Worm (Caenorhabditis elegans): Measurements from ENCODE around the gene pitr-2.

Gene pitr-2

DNA sequence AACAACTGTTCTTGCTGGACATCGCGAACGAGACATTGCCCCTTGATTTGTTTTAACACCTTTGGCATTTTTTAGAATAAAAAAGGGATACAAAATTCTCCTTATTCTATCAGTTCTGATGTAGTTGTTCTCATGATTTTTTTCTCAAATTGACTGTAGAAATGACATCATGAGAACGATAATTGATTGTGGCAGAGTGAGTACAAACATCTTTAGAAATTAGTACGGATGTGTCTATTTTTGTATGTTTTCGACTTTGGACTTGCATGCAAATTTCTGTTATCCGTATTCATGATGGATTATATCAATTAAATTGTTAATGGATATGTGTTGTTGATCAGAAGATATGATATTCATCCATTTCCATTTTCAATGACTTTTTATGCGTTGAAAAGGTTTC lies 10.6 kb upstream of the pitr-2 start:
- TF ChIP-seq nhr-48 (tag; optimal IDR thresholded peaks at IDR 0.05) (no peak), F44E2.7 (GFP tag; IDR thresholded peaks at IDR 0.05) (no peak), hif-1 (tag; optimal IDR thresholded peaks at IDR 0.05) (no peak), lin-39 (tag; optimal IDR thresholded peaks at IDR 0.05) (no peak), lim-7 (GFP tag; IDR thresholded peaks at IDR 0.05) (no peak), Y48G9A.11 (GFP tag; IDR thresholded peaks at IDR 0.05) (no peak), Y75B8A.6 (GFP tag; IDR thresholded peaks at IDR 0.05) (no peak), snpc-1.2 (GFP tag; IDR thresholded peaks at IDR 0.05) (no peak), F37D6.2 (tag; optimal IDR thresholded peaks at IDR 0.05) (no peak)

DNA sequence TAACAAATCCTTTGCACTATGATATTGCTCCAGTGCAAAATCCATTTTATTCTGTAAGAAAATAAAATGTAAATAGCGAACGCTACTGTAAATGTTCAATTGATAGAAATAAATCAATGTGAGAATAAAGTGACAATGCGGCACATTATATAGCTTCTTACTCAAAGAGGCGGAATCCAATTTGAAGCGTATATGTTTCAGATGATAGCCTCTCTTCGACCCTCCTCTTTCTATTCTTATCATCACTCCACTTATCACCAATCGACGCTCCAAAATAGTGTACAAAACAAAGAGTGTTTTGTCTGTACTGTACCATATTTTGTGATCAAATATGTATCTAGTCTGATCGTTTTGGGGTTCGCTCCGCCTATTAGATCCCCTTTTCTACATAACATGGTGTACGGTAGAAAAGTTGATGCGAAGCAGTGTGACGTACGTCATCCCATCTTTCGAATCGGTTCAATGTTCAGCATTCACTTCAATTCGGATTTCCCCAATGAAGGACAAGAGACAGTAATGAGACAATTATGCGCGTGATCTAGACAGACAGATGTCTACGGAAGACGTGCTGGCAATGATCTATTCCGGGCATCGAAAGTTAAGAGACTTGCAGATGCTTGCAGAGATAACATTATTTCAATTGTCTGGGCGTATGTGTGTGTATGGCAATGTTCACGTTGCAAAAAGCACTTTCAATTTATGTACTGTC lies 9.5 kb upstream of the pitr-2 start, which contains the start of gene spl-2:
Gene spl-2 (minus strand): TSS at position 51 of the 709 bp plus-strand sequence.
- TF ChIP-seq nhr-25 (tag; optimal IDR thresholded peaks at IDR 0.05; ENCODE audit: borderline replicate concordance, insufficient read depth) = no peak
- TF ChIP-seq mdt-29 (GFP tag; IDR thresholded peaks at IDR 0.05) = no peak
- TF ChIP-seq duxl-1 (tag; optimal IDR thresholded peaks at IDR 0.05; ENCODE audit: poor library complexity) = no peak
- peak; percentile 5 for TF ChIP-seq nhr-28 (tag; optimal IDR thresholded peaks at IDR 0.05)
- no peak for TF ChIP-seq ztf-7 (tag; optimal IDR thresholded peaks at IDR 0.05)
- no peak for TF ChIP-seq spr-1 (tag; optimal IDR thresholded peaks at IDR 0.05)
- no peak for TF ChIP-seq rbr-2 (tag; optimal IDR thresholded peaks at IDR 0.05)
- TF ChIP-seq lsy-2 (tag; optimal IDR thresholded peaks at IDR 0.05) = no peak
- TF ChIP-seq Y5F2A.4 (GFP tag; optimal IDR thresholded peaks at IDR 0.05) = no peak
- TF ChIP-seq T26A8.4 (GFP tag; IDR thresholded peaks at IDR 0.05) = no peak
- no peak for TF ChIP-seq unc-130 (GFP tag; optimal IDR thresholded peaks at IDR 0.05)
- no peak for TF ChIP-seq zag-1 (tag; optimal IDR thresholded peaks at IDR 0.05)
- TF ChIP-seq nhr-111 (GFP tag; optimal IDR thresholded peaks at IDR 0.05) = no peak
- no peak for TF ChIP-seq Y75B8A.6 (GFP tag; IDR thresholded peaks at IDR 0.05)
- no peak for TF ChIP-seq php-3 (GFP tag; IDR thresholded peaks at IDR 0.05)
- no peak for TF ChIP-seq gei-8 (GFP tag; optimal IDR thresholded peaks at IDR 0.05)
- TF ChIP-seq unc-62 (GFP tag; optimal IDR thresholded peaks at IDR 0.05 in 1 of 2) = peak in 1 of 2 experiments; percentile 95
- TF ChIP-seq unc-62 (tag; optimal IDR thresholded peaks at IDR 0.05) = no peak
- peak; percentile 35 for TF ChIP-seq hlh-11 (tag; optimal IDR thresholded peaks at IDR 0.05)
- peak; percentile 37 for TF ChIP-seq nhr-48 (tag; optimal IDR thresholded peaks at IDR 0.05)
- TF ChIP-seq mxl-3 (GFP tag; optimal IDR thresholded peaks at IDR 0.05) = peak; percentile 56
- no peak for TF ChIP-seq nhr-77 (tag; optimal IDR thresholded peaks at IDR 0.05)
- no peak for TF ChIP-seq nhr-102 (tag; optimal IDR thresholded peaks at IDR 0.05)
- no peak for TF ChIP-seq ama-1 (optimal IDR thresholded peaks at IDR 0.05)
- peak; percentile 25; the same call in 1 of the 2 replicates for TF ChIP-seq dmd-6 (GFP tag; IDR thresholded peaks at IDR 0.05)
- no peak for TF ChIP-seq daf-19 (GFP tag; conservative IDR thresholded peaks at IDR 0.05)
- TF ChIP-seq hlh-30 (tag; optimal IDR thresholded peaks at IDR 0.05; ENCODE audit: insufficient read depth) = peak; percentile 42
- TF ChIP-seq T20F7.1 (GFP tag; optimal IDR thresholded peaks at IDR 0.05) = no peak
- TF ChIP-seq ceh-32 (tag; optimal IDR thresholded peaks at IDR 0.05; ENCODE audit: poor library complexity) = no peak
- no peak for TF ChIP-seq lim-7 (GFP tag; IDR thresholded peaks at IDR 0.05)
- no peak for TF ChIP-seq skn-1 (tag; optimal IDR thresholded peaks at IDR 0.05)
- TF ChIP-seq ztf-11 (tag; optimal IDR thresholded peaks at IDR 0.05) = no peak
- no peak for TF ChIP-seq aha-1 (tag)
- no peak for TF ChIP-seq attf-4 (tag; optimal IDR thresholded peaks at IDR 0.05)
- TF ChIP-seq nhr-237 (tag; optimal IDR thresholded peaks at IDR 0.05) = no peak
- no peak for TF ChIP-seq vab-7 (GFP tag; IDR thresholded peaks at IDR 0.05)
- TF ChIP-seq nhr-10 (tag; optimal IDR thresholded peaks at IDR 0.05) = no peak
- no peak for TF ChIP-seq F37D6.2 (tag; optimal IDR thresholded peaks at IDR 0.05)
- no peak for TF ChIP-seq pha-4 (GFP tag; IDR thresholded peaks at IDR 0.05)
- no peak for TF ChIP-seq pha-4 (tag; optimal IDR thresholded peaks at IDR 0.05)
- no peak for TF ChIP-seq Y48G9A.11 (GFP tag; IDR thresholded peaks at IDR 0.05)
